Worm (Caenorhabditis elegans): ENCODE results near the gene F26F2.7.
A peak's percentile ranks its signal among the peaks of the same experiment; 100 is the strongest.

F26F2.7 gene

DNA sequence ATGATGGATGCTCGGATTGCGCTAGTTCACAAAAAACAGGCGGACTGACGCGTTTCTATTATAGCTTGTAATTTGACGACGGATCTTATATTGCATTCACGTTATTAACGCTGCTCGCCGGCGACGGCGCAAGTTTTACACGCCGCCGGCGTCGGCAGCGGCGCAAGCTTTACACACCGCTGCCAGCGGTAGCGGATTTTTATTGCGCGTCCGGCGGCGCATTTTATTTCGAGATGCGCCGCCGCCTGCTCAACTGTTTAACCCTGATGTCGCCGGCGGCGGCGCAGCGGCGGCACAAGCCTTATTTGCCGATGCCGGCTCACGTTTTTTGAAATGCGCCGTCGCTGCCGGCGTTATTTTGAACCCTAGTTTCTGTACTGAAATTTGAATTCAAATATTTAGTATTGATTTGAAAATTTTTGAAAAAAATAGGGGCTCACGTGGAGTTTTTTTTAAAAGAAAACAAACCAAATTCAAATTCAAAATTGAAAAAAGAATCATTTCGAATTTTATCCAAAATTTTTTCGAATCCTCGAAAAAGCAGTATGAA is 23.9 kb downstream of the F26F2.7 start, which contains the start of gene ttr-57:
TSS of gene ttr-57 (plus strand) at position 500 of the 550 bp plus-strand sequence.
- no peak for TF ChIP-seq nhr-23 (tag; optimal IDR thresholded peaks at IDR 0.05)

DNA sequence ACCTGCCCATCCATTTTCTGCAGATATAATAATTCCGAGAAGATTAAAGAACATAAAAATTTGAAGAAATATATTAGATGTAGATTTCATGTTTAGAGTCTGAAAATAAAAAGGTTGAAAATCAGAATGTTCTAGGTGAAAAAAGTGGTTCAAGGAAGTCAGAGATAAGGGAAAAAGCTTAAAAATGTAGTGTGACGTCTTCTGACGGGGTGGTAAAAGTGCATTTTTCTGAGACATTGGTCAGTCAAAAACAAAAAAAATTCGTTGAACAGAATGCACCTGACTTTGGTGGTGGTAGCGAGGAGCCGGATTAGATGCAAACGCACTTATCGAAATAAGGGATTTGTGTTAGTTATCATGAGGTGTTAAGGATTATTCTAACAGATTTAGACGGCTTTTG is 25.8 kb downstream of the F26F2.7 start, which contains the start of gene F46B3.23:
TSS of gene F46B3.23 (minus strand) at position 101 of the 400 bp plus-strand sequence.
- no peak for TF ChIP-seq mml-1 (tag; optimal IDR thresholded peaks at IDR 0.05)
- no peak for TF ChIP-seq nhr-12 (tag; optimal IDR thresholded peaks at IDR 0.05)
- no peak for TF ChIP-seq nhr-23 (tag; optimal IDR thresholded peaks at IDR 0.05)
- TF ChIP-seq egl-5 (tag; optimal IDR thresholded peaks at IDR 0.05) = no peak
- TF ChIP-seq ceh-9 (tag; optimal IDR thresholded peaks at IDR 0.05) = no peak
- TF ChIP-seq nfya-1 (tag; optimal IDR thresholded peaks at IDR 0.05; ENCODE audit: insufficient read depth) = no peak
- no peak for TF ChIP-seq elt-2 (tag; optimal IDR thresholded peaks at IDR 0.05)
- no peak for TF ChIP-seq lin-39 (tag; optimal IDR thresholded peaks at IDR 0.05)
- TF ChIP-seq mdl-1 (tag; optimal IDR thresholded peaks at IDR 0.05) = no peak
- no peak for TF ChIP-seq unc-62 (GFP tag; optimal IDR thresholded peaks at IDR 0.05)
- no peak for TF ChIP-seq hmg-11 (tag; optimal IDR thresholded peaks at IDR 0.05)
- TF ChIP-seq pqm-1 (tag; optimal IDR thresholded peaks at IDR 0.05) = no peak

DNA sequence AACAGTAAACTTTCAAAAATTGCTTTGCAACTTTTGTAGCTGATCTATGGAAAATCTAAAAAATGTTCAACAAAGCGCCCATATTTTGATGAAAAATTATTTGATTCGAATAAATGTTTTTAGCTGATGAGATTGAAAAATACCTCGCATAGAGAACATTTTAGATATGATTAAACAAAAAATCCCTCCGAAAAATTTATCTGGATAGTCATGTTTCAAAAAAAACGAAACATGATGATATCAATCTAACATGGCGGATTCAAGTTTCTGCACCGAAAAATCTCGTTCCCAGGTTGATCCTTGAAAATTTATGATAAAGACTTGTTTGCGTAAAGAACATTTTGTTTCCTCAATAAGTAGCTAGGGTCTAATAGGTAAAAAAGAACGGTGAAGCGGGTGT is 27.9 kb downstream of the F26F2.7 start, which contains the start of gene ttr-12:
TSS of gene ttr-12 (minus strand) at position 101 of the 400 bp plus-strand sequence.
- TF ChIP-seq unc-39 (tag; optimal IDR thresholded peaks at IDR 0.05) (no peak), nhr-43 (tag; optimal IDR thresholded peaks at IDR 0.05; ENCODE audit: poor library complexity, severe bottlenecking) (peak; percentile 7)

ce11 chrV:20609494-20609893 is 28.7 kb downstream of the F26F2.7 start, which contains the start of gene grd-2:
Gene grd-2, plus strand, starts transcription at chrV:20609794.
- TF ChIP-seq nhr-23 (tag; optimal IDR thresholded peaks at IDR 0.05) = no peak
- no peak for TF ChIP-seq jun-1 (tag; optimal IDR thresholded peaks at IDR 0.05)
- TF ChIP-seq nhr-77 (tag; optimal IDR thresholded peaks at IDR 0.05) = no peak
- no peak for TF ChIP-seq fos-1 (tag; optimal IDR thresholded peaks at IDR 0.05)
- no peak for TF ChIP-seq ZK546.5 (tag; optimal IDR thresholded peaks at IDR 0.05)
- TF ChIP-seq ceh-16 (tag; optimal IDR thresholded peaks at IDR 0.05) = no peak
- no peak for TF ChIP-seq lsy-12 (tag; optimal IDR thresholded peaks at IDR 0.05)
- no peak for TF ChIP-seq egl-5 (tag; optimal IDR thresholded peaks at IDR 0.05)
- no peak for TF ChIP-seq nhr-76 (tag; optimal IDR thresholded peaks at IDR 0.05)
- no peak for TF ChIP-seq zag-1 (tag; optimal IDR thresholded peaks at IDR 0.05)
- no peak for TF ChIP-seq nhr-11 (tag; optimal IDR thresholded peaks at IDR 0.05)

DNA sequence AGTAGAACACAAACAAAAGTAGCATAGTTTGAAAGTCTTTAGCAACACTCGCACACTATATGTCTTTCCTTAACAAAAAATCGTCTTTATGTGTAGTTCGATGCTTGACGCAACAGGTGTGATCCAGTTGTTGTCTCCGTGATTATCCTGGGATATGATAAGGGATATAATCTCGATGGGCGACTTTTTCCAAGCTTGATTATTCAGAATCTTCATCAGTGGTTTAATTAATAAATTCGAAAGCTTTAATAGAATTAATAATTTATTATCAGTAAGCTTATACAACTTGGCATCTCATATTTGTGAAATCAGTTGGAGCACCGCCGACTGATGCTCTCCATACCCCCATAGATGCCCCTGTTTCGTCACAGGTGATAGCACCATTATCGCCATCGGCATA is 37.8 kb downstream of the F26F2.7 start, which contains the start of gene F46B3.7:
TSS of gene F46B3.7 (minus strand) at position 101 of the 400 bp plus-strand sequence.
- TF ChIP-seq lsy-12 (tag; optimal IDR thresholded peaks at IDR 0.05) (no peak), eor-1 (tag; optimal IDR thresholded peaks at IDR 0.05) (no peak), mdl-1 (tag; optimal IDR thresholded peaks at IDR 0.05) (no peak), egl-5 (tag; optimal IDR thresholded peaks at IDR 0.05) (no peak), tbx-2 (tag; optimal IDR thresholded peaks at IDR 0.05) (no peak), nhr-77 (tag; optimal IDR thresholded peaks at IDR 0.05) (no peak), lin-15B (tag; optimal IDR thresholded peaks at IDR 0.05) (no peak)

- TF ChIP-seq fos-1 (tag; optimal IDR thresholded peaks at IDR 0.05) (no peak), jun-1 (tag; optimal IDR thresholded peaks at IDR 0.05) (no peak), nhr-23 (tag; optimal IDR thresholded peaks at IDR 0.05) (no peak), ceh-16 (tag; optimal IDR thresholded peaks at IDR 0.05) (no peak), skn-1 (tag; optimal IDR thresholded peaks at IDR 0.05) (no peak), nhr-28 (tag; optimal IDR thresholded peaks at IDR 0.05) (no peak), nhr-237 (tag; optimal IDR thresholded peaks at IDR 0.05) (no peak), nhr-77 (tag; optimal IDR thresholded peaks at IDR 0.05) (no peak), egl-27 (tag; optimal IDR thresholded peaks at IDR 0.05) (no peak), nfya-1 (tag; optimal IDR thresholded peaks at IDR 0.05; ENCODE audit: insufficient read depth) (no peak), pha-4 (tag; optimal IDR thresholded peaks at IDR 0.05) (no peak), unc-39 (tag; optimal IDR thresholded peaks at IDR 0.05) (no peak), sea-2 (GFP tag; optimal IDR thresholded peaks at IDR 0.05) (no peak)
Observed at ce11 chrV:20623060-20623459, 42.3 kb downstream of the F26F2.7 start, which contains the start of gene F46B3.8. Gene F46B3.8, minus strand, starts transcription at chrV:20623160.
